Fruit fly (Drosophila melanogaster) whole organism, prepupa: ENCODE results near the gene CG4743.

Experiments
- CG10669 ChIP-seq: fragments of 200-800 bp; sonication (Bioruptor generic); optimal IDR thresholded peaks from 3 replicates; lab custom pipeline; 2018; ENCODE audit warnings: missing biosample characterization, mild to moderate bottlenecking, missing genetic modification characterization, moderate library complexity
- CG11294 ChIP-seq: fragments of 200-800 bp; sonication (Bioruptor generic); IDR thresholded peaks from 2 replicates; pipeline ENCODE4 v1.3.6; 2022; ENCODE audit warnings: missing biosample characterization, missing genetic modification characterization
- CG11762 ChIP-seq: fragments of 200-800 bp; sonication (Bioruptor generic); optimal IDR thresholded peaks from 3 replicates; lab custom pipeline; 2016; ENCODE audit warnings: missing biosample characterization, missing genetic modification characterization; ENCODE audit not compliant: insufficient read depth
- CG15336 ChIP-seq: fragments of 200-800 bp; sonication (Bioruptor generic); IDR thresholded peaks from 2 replicates; pipeline ENCODE4 v1.3.6; 2022; ENCODE audit warnings: missing biosample characterization, missing genetic modification characterization
- CG16779 ChIP-seq: fragments of 200-800 bp; sonication (Bioruptor generic); optimal IDR thresholded peaks from 3 replicates; lab custom pipeline; 2017; ENCODE audit warnings: missing biosample characterization, mild to moderate bottlenecking, missing genetic modification characterization
- CG3032 ChIP-seq: fragments of 200-800 bp; optimal IDR thresholded peaks from 2 replicates; lab custom pipeline; 2019; ENCODE audit warnings: missing biosample characterization, mild to moderate bottlenecking, missing genetic modification characterization, moderate library complexity
- CG32006 ChIP-seq: fragments of 200-800 bp; sonication (Bioruptor generic); optimal IDR thresholded peaks from 3 replicates; lab custom pipeline; 2017; ENCODE audit warnings: missing biosample characterization, mild to moderate bottlenecking, missing genetic modification characterization
- CG34406 ChIP-seq: fragments of 200-800 bp; sonication (Bioruptor generic); optimal IDR thresholded peaks from 3 replicates; lab custom pipeline; 2016; ENCODE audit warnings: missing biosample characterization, missing genetic modification characterization
- CG3919 ChIP-seq: fragments of 200-800 bp; sonication (Bioruptor generic); optimal IDR thresholded peaks from 3 replicates; lab custom pipeline; 2016; ENCODE audit warnings: missing biosample characterization, missing genetic modification characterization
- CG4318 ChIP-seq: fragments of 200-800 bp; sonication (Bioruptor generic); optimal IDR thresholded peaks from 3 replicates; lab custom pipeline; 2017; ENCODE audit warnings: missing biosample characterization, mild to moderate bottlenecking, missing genetic modification characterization
- CG6163 ChIP-seq: fragments of 200-800 bp; sonication (Bioruptor generic); IDR thresholded peaks from 3 replicates; pipeline ENCODE4 v1.3.6; 2022; ENCODE audit warnings: missing biosample characterization, missing genetic modification characterization
- CG6792 ChIP-seq: fragments of 200-800 bp; sonication (Bioruptor generic); optimal IDR thresholded peaks from 3 replicates; lab custom pipeline; 2016; ENCODE audit warnings: missing biosample characterization, missing genetic modification characterization
- CG6808 ChIP-seq: fragments of 200-800 bp; sonication (Bioruptor generic); optimal IDR thresholded peaks from 3 replicates; lab custom pipeline; 2017; ENCODE audit warnings: missing biosample characterization, missing genetic modification characterization, mild to moderate bottlenecking, moderate library complexity, missing genetic modification reagents
- CG7368 ChIP-seq: fragments of 200-800 bp; sonication (Bioruptor generic); optimal IDR thresholded peaks from 3 replicates; lab custom pipeline; 2016; ENCODE audit warnings: missing biosample characterization, missing genetic modification characterization
- CG8119 ChIP-seq: fragments of 200-800 bp; sonication (Bioruptor generic); IDR thresholded peaks from 3 replicates; pipeline ENCODE4 v1.3.6; 2022; ENCODE audit warnings: missing biosample characterization, missing genetic modification characterization
- CG8319 ChIP-seq: fragments of 200-800 bp; sonication (Bioruptor generic); optimal IDR thresholded peaks from 3 replicates; lab custom pipeline; 2016; ENCODE audit warnings: missing biosample characterization, missing genetic modification characterization
- CG8632 ChIP-seq: fragments of 200-800 bp; sonication (Bioruptor generic); optimal IDR thresholded peaks from 3 replicates; lab custom pipeline; 2016; ENCODE audit warnings: missing biosample characterization, missing genetic modification characterization
- CG9139 ChIP-seq: fragments of 200-800 bp; sonication (Bioruptor generic); optimal IDR thresholded peaks from 3 replicates; lab custom pipeline; 2017; ENCODE audit warnings: missing biosample characterization, mild to moderate bottlenecking, missing genetic modification characterization
- Eip75B ChIP-seq: fragments of 200-800 bp; sonication (Bioruptor generic); optimal IDR thresholded peaks from 3 replicates; lab custom pipeline; 2016; ENCODE audit warnings: missing biosample characterization, missing genetic modification characterization
- Eip78C ChIP-seq: fragments of 200-800 bp; sonication (Bioruptor generic); peaks from one replicate; lab custom pipeline; 2016; ENCODE audit warnings: missing biosample characterization, missing genetic modification characterization
- Ets96B ChIP-seq: fragments of 200-800 bp; optimal IDR thresholded peaks from 2 replicates; lab custom pipeline; 2019; ENCODE audit warnings: missing biosample characterization, mild to moderate bottlenecking, missing genetic modification characterization, moderate library complexity
- Hr4 ChIP-seq: fragments of 200-800 bp; sonication (Bioruptor generic); optimal IDR thresholded peaks from 3 replicates; lab custom pipeline; 2016; ENCODE audit warnings: missing biosample characterization, missing genetic modification characterization
- Lpt ChIP-seq: fragments of 200-800 bp; sonication (Bioruptor generic); optimal IDR thresholded peaks from 3 replicates; lab custom pipeline; 2016; ENCODE audit warnings: missing biosample characterization, missing genetic modification characterization
- OdsH ChIP-seq: fragments of 200-800 bp; sonication (Bioruptor generic); optimal IDR thresholded peaks from 3 replicates; lab custom pipeline; 2016; ENCODE audit warnings: missing biosample characterization, missing genetic modification characterization
- Smox ChIP-seq: fragments of 200-800 bp; sonication (Bioruptor generic); optimal IDR thresholded peaks from 3 replicates; lab custom pipeline; 2016; ENCODE audit warnings: missing biosample characterization, missing genetic modification characterization
- Sox102F ChIP-seq: fragments of 200-800 bp; sonication (Bioruptor generic); optimal IDR thresholded peaks from 2 replicates; lab custom pipeline; 2016; ENCODE audit warnings: missing biosample characterization, mild to moderate bottlenecking, missing genetic modification characterization
- Sox15 ChIP-seq: fragments of 200-800 bp; sonication (Bioruptor generic); optimal IDR thresholded peaks from 3 replicates; lab custom pipeline; 2016; ENCODE audit warnings: missing biosample characterization, missing genetic modification characterization
- achi ChIP-seq: fragments of 200-800 bp; sonication (Bioruptor generic); optimal IDR thresholded peaks from 3 replicates; lab custom pipeline; 2016; ENCODE audit warnings: missing biosample characterization, missing genetic modification characterization
- acj6 ChIP-seq: fragments of 200-800 bp; sonication (Bioruptor generic); optimal IDR thresholded peaks from 3 replicates; lab custom pipeline; 2016; ENCODE audit warnings: missing biosample characterization, missing genetic modification characterization
- cyc ChIP-seq: fragments of 200-800 bp; sonication (Bioruptor generic); optimal IDR thresholded peaks from 3 replicates; lab custom pipeline; 2016; ENCODE audit warnings: missing biosample characterization, missing genetic modification characterization
- dac ChIP-seq: fragments of 200-800 bp; sonication (Bioruptor generic); optimal IDR thresholded peaks from 2 replicates; lab custom pipeline; 2017; ENCODE audit warnings: missing biosample characterization, mild to moderate bottlenecking, missing genetic modification characterization
- eg ChIP-seq: fragments of 200-800 bp; sonication (Bioruptor generic); IDR thresholded peaks from 3 replicates; pipeline ENCODE4 v1.3.6; 2022; ENCODE audit warnings: missing biosample characterization, missing genetic modification characterization
- esn ChIP-seq: fragments of 200-800 bp; sonication (Bioruptor generic); optimal IDR thresholded peaks from 2 replicates; lab custom pipeline; 2016; ENCODE audit warnings: missing biosample characterization, mild to moderate bottlenecking, missing genetic modification characterization, moderate library complexity
- fd85E ChIP-seq: fragments of 200-800 bp; sonication (Bioruptor generic); optimal IDR thresholded peaks from 3 replicates; lab custom pipeline; 2016; ENCODE audit warnings: missing biosample characterization, missing genetic modification characterization
- fkh ChIP-seq: fragments of 200-800 bp; sonication (Bioruptor generic); optimal IDR thresholded peaks from 3 replicates; lab custom pipeline; 2017; ENCODE audit warnings: missing biosample characterization, mild to moderate bottlenecking, missing genetic modification characterization, moderate library complexity
- lz ChIP-seq: fragments of 200-800 bp; sonication (Bioruptor generic); optimal IDR thresholded peaks from 3 replicates; lab custom pipeline; 2016; ENCODE audit warnings: missing biosample characterization, missing genetic modification characterization
- net ChIP-seq: fragments of 200-800 bp; sonication (Bioruptor generic); optimal IDR thresholded peaks from 3 replicates; lab custom pipeline; 2016; ENCODE audit warnings: missing biosample characterization, missing genetic modification characterization
- pdm3 ChIP-seq: fragments of 200-800 bp; sonication (Bioruptor generic); optimal IDR thresholded peaks from 3 replicates; lab custom pipeline; 2016; ENCODE audit warnings: missing biosample characterization, missing genetic modification characterization
- ss ChIP-seq, 2 experiments: fragments of 200-800 bp; sonication (Bioruptor generic); optimal IDR thresholded peaks; 2 replicates in 1 of 2; 3 replicates in 1 of 2; lab custom pipeline; 2017 to 2018; ENCODE audit warnings: mild to moderate bottlenecking in 2 of 2, missing biosample characterization in 2 of 2, missing genetic modification characterization in 2 of 2, moderate library complexity in 1 of 2
- svp ChIP-seq: fragments of 200-800 bp; sonication (Bioruptor generic); peaks from one replicate; lab custom pipeline; 2016; ENCODE audit warnings: missing biosample characterization, missing genetic modification characterization

CG4743 gene

dm6 chr3R:25659857-25660417, 20.4 kb downstream of the CG4743 start:
- TF ChIP-seq pdm3 (GFP tag; lab: Kevin White, UChicago) (no peak), CG32006 (GFP tag; lab: Kevin White, UChicago) (peak; percentile 43), CG4318 (GFP tag; lab: Kevin White, UChicago) (no peak), CG6163 (GFP tag; lab: Robert Waterston, UW) (no peak), CG10669 (GFP tag; lab: Kevin White, UChicago) (no peak), dac (GFP tag; lab: Kevin White, UChicago) (no peak), CG15336 (GFP tag; lab: Robert Waterston, UW) (peak; percentile 39; the same call in 1 of the 2 replicates), CG6792 (GFP tag; lab: Kevin White, UChicago) (no peak), achi (GFP tag; lab: Kevin White, UChicago) (no peak), CG34406 (no peak), Ets96B (no peak), Eip75B (GFP tag; lab: Kevin White, UChicago) (no peak), CG3032 (no peak), acj6 (GFP tag; lab: Kevin White, UChicago) (no peak), esn (no peak), CG9139 (GFP tag; lab: Kevin White, UChicago) (no peak), eg (GFP tag; lab: Robert Waterston, UW) (0 out of 3 replicates have a peak, but pooled peaks have one; percentile 18), net (GFP tag; lab: Kevin White, UChicago) (no peak), lz (GFP tag; lab: Kevin White, UChicago) (no peak), CG8319 (GFP tag; lab: Kevin White, UChicago) (no peak), cyc (GFP tag; lab: Kevin White, UChicago) (no peak), fd85E (GFP tag; lab: Kevin White, UChicago) (no peak), CG8632 (no peak), fkh (peak; percentile 59), svp (no peak), Hr4 (GFP tag; lab: Kevin White, UChicago) (peak; percentile 8), ss (GFP tag; optimal IDR thresholded peaks at IDR 0.05; lab: Kevin White, UChicago) (no peak), Eip78C (GFP tag; lab: Kevin White, UChicago) (no peak), CG6808 (GFP tag; lab: Kevin White, UChicago) (no peak), CG7368 (GFP tag; lab: Kevin White, UChicago) (no peak), Sox15 (no peak), Lpt (GFP tag; lab: Kevin White, UChicago) (no peak), CG3919 (GFP tag; lab: Kevin White, UChicago) (no peak), CG11294 (GFP tag; lab: Robert Waterston, UW) (no peak; the same call in 1 of the 2 replicates)

DNA sequence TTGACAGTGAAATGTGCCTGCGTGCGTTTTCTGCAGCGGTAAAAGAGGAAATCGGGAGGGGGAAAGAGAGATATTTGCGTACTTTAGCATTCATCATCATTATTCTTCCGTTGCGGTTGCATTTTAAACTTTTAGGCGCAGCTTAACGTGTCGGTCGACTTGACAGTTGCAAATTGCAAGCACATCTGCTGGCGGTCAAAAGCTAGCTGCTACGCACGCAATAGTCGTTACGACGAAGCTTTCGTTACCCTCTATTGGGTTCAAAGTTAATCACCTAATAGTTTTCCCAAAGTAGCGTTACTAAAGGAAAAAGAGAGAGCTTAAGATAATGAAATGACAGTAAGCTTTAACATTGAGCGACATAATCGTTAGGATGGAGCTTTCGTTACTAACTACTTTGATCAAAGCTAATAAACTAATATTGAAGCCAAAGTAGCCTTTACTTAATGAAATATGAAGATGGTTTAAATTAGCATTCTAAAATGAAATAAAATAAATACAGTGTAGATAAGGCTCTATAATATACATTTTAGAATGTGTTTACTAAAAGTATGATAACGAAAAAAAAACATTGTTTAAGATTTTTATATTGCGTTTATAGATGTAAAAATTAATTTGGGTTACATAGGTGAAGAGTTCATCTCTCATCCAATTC, 28.2 kb downstream of the CG4743 start:
- TF ChIP-seq eg (GFP tag; lab: Robert Waterston, UW) = peak; percentile 23; the same call in 1 of the 3 replicates
- TF ChIP-seq CG16779 (tag; lab: Kevin White, UChicago) = no peak
- no peak for TF ChIP-seq CG32006 (GFP tag; lab: Kevin White, UChicago)
- no peak for TF ChIP-seq Smox (GFP tag; lab: Kevin White, UChicago)
- TF ChIP-seq CG7368 (GFP tag; lab: Kevin White, UChicago) = no peak
- no peak for TF ChIP-seq OdsH (GFP tag; lab: Kevin White, UChicago)
- no peak for TF ChIP-seq cyc (GFP tag; lab: Kevin White, UChicago)
- no peak for TF ChIP-seq CG10669 (GFP tag; lab: Kevin White, UChicago)
- TF ChIP-seq Sox102F (GFP tag; lab: Kevin White, UChicago) = no peak
- TF ChIP-seq CG15336 (GFP tag; lab: Robert Waterston, UW) = no peak
- peak; percentile 64 for TF ChIP-seq svp
- TF ChIP-seq CG8119 = no peak
- no peak for TF ChIP-seq CG11762 (GFP tag; lab: Kevin White, UChicago)
- TF ChIP-seq achi (GFP tag; lab: Kevin White, UChicago) = peak; percentile 77
